Worm (Caenorhabditis elegans) whole organism, L4/young adult: ENCODE results near the gene hex-5.

Experiments
- W03F9.2 ChIP-seq: fragments of 150-350 bp; optimal IDR thresholded peaks from 2 replicates; lab custom pipeline; 2014; ENCODE audit warnings: missing biosample characterization, missing genetic modification characterization
- dao-5 ChIP-seq: sonication (generic microtip); optimal IDR thresholded peaks from 2 replicates; lab custom pipeline; 2016; ENCODE audit warnings: missing genotype, missing genetic modification characterization, moderate library complexity, missing compliant biosample characterization
- him-1 ChIP-seq: sonication (generic microtip); optimal IDR thresholded peaks from 2 replicates; lab custom pipeline; 2016; ENCODE audit warnings: missing genotype, missing genetic modification reagents, missing genetic modification characterization, missing compliant biosample characterization

hex-5 gene

ce11 chrX:14905161-14905560 is at the start of gene hex-5:
TSS of gene hex-5 (minus strand) at chrX:14905261.
- no peak for TF ChIP-seq W03F9.2 (tag; lab: Kevin White, UChicago)
- TF ChIP-seq him-1 (tag; lab: Kevin White, UChicago), result no peak
- no peak for TF ChIP-seq dao-5 (tag; lab: Kevin White, UChicago)

DNA sequence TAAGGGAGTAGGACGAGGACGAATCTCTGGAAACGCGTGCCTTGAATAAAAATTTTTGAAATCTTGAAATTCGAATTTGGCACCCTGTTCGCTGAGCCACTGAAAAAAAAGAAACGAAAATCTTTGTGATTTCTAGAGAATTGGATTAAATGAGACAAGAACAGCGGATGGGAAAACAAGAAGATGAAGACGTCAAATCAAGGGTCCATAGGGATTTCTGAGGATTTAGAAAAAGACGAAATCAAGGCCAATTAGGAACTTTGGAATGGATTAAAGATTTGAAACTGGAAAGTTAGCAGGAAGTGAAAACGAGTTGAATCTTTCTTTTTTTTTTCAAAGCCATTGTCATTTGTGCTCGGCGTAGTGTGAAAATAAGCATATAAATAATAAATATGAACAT is 49.5 kb upstream of the hex-5 start, which contains the start of gene pag-3:
pag-3 (minus strand) TSS at position 101 of the 400 bp plus-strand sequence.
- TF ChIP-seq W03F9.2 (tag; lab: Kevin White, UChicago), result no peak
- TF ChIP-seq dao-5 (tag; lab: Kevin White, UChicago), result no peak
- TF ChIP-seq him-1 (tag; lab: Kevin White, UChicago), result no peak

DNA sequence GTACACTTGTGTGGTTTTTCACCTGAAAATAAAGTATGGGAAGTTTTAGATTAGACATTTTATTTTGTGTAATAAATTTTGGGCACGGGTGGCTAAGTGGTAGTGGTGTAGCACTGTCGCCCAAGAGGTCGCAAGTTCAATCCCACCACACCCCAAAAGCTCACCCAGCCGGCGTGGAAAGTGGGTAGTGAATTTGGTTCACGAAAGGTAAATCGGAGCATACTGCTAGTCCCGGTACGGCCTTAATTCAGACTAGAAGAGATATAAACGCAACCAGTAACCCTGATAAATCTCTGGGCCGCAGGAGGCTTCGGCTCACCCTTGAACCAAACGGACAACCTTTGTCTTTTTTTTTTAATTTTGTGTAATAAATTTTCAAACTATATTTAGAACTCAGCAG is 46.7 kb upstream of the hex-5 start:
- TF ChIP-seq him-1 (tag; lab: Kevin White, UChicago), result no peak
- no peak for TF ChIP-seq dao-5 (tag; lab: Kevin White, UChicago)
- TF ChIP-seq W03F9.2 (tag; lab: Kevin White, UChicago), result no peak

DNA sequence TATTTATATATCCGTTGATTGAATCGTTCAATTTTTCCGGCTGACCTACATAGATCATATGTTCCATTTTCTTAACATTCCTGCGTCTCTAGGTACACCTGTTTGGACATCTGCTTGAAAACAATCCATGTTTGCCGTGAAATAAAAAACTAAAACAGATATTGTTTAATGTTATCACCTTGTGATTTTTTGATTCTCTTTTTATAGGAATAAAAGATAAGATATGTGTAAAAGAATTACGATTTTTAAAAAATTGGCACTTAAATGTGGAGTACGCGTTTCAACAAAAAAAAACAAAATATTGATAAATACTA is 42.3 kb upstream of the hex-5 start:
- TF ChIP-seq W03F9.2 (tag; lab: Kevin White, UChicago), result no peak
- no peak for TF ChIP-seq dao-5 (tag; lab: Kevin White, UChicago)
- no peak for TF ChIP-seq him-1 (tag; lab: Kevin White, UChicago)

DNA sequence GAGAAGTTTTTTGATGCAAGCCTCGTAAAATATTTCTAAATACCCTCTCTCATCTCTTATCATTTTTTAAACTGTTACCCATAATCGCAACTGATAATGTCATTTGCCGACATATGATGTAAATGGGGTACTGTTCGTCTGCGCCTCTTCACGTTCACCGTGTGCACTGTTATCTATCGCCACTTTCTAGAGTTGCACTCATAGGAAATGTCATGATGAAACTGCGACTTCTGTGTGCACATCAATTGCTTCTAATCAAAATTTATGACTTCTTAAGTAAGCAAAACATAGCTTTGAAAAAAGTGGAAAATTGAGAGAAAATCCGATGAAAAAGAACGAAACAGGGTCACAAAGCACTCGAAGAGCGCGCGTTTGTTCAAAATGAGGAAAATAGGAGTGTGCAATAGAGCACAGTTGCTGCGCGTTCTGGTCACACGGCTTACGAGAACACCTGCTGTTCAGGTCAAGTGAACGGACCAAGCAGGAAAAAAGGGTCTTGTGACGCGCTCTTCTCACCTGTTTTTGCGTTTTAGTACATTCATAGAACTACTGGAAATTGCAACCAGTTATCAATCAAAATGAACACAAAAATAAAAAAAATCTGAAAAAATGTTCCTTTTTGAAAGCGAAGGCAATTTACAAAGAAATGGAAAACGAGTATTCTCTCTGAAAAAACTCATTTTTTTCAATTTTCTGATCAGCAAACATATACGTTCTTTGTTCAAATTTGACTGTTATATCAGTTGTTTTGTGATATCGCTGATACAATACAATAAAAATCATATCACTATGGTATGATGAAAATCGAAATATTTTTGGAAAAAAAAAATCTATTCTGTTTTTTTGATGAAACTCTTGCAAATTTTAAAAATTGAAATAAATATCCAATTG is 41.6 kb upstream of the hex-5 start:
- TF ChIP-seq W03F9.2 (tag; lab: Kevin White, UChicago) (no peak), dao-5 (tag; lab: Kevin White, UChicago) (no peak), him-1 (tag; lab: Kevin White, UChicago) (no peak)

ce11 chrX:14946217-14946463 is 41.1 kb upstream of the hex-5 start, which contains the start of gene mrp-5:
TSS of gene mrp-5 (minus strand) at chrX:14946317.
- TF ChIP-seq him-1 (tag; lab: Kevin White, UChicago) (no peak), dao-5 (tag; lab: Kevin White, UChicago) (no peak), W03F9.2 (tag; lab: Kevin White, UChicago) (no peak)

- TF ChIP-seq him-1 (tag; lab: Kevin White, UChicago) (no peak), W03F9.2 (tag; lab: Kevin White, UChicago) (no peak), dao-5 (tag; lab: Kevin White, UChicago) (no peak)
These were observed 33.1 kb upstream of the hex-5 start for ce11 chrX:14938188-14938587.

ce11 chrX:14931443-14931842 is 26.4 kb upstream of the hex-5 start:
- TF ChIP-seq dao-5 (tag; lab: Kevin White, UChicago) (no peak), him-1 (tag; lab: Kevin White, UChicago) (no peak), W03F9.2 (tag; lab: Kevin White, UChicago) (no peak)

DNA sequence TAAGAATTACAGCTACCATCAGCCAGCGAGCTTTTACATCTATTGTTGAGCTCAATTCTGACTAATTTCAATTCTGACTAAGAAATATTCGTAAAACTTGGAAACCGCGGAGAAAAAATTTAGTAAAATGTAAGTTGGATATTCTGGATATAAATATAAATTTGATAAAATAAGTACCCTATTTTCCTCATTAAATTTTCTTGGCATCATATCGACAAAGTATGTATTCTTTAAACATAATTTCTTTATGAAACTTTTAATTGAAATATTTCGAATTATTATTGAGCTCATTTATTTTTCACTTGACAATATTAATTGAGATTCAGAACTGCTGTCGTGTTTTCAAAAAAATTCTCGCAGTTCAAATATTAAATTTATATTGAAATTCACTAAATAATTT is 24.5 kb upstream of the hex-5 start:
- TF ChIP-seq dao-5 (tag; lab: Kevin White, UChicago) (no peak), W03F9.2 (tag; lab: Kevin White, UChicago) (no peak), him-1 (tag; lab: Kevin White, UChicago) (no peak)

DNA sequence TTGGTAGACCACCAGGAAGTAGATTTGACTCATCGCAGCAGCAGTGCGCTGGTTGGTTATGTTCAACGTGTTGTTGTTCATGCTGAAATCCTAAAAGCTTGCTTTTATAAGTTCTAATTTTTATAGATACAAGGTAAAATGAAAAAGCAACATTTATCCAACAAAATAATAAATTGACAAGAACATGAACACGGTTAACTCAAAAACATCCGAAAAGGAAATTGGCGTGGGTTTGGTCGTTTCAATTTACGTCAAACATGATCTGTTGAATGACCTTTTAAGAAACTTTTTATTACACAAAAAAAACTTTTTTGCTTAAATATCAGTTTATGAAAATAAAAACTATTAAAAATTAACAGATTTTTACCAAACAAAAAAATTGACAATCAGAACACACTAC is 23.8 kb upstream of the hex-5 start, which contains the start of gene ntr-2:
ntr-2 (minus strand) TSS at position 101 of the 400 bp plus-strand sequence.
- TF ChIP-seq dao-5 (tag; lab: Kevin White, UChicago) (no peak), W03F9.2 (tag; lab: Kevin White, UChicago) (no peak), him-1 (tag; lab: Kevin White, UChicago) (no peak)

DNA sequence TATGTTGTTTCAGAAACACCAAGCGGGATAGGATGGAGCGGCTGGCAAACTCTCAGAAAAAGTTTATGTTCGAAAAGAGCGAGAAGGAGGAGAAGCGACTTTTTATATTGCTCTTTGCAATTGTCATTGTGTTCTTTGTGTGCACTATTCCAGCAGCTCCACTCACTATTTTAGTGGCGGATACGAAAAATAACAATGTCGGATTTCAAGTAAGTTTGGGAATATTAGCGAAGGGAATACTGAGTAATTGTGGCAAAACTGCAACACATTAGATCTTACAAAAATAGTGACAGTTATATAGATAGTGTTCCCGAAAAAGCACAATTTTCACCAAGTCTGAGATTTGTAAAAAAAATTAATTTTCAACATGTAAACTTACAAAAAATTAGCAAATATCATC is 17.7 kb upstream of the hex-5 start:
- TF ChIP-seq him-1 (tag; lab: Kevin White, UChicago) (no peak), W03F9.2 (tag; lab: Kevin White, UChicago) (no peak), dao-5 (tag; lab: Kevin White, UChicago) (no peak)

- TF ChIP-seq him-1 (tag; lab: Kevin White, UChicago) (no peak), dao-5 (tag; lab: Kevin White, UChicago) (no peak)
These were observed 15.8 kb upstream of the hex-5 start for ce11 chrX:14920880-14921279.

ce11 chrX:14918538-14918937 is 13.5 kb upstream of the hex-5 start, which contains the start of gene npr-40:
TSS of gene npr-40 (plus strand) at chrX:14918838.
- TF ChIP-seq W03F9.2 (tag; lab: Kevin White, UChicago), result no peak
- no peak for TF ChIP-seq him-1 (tag; lab: Kevin White, UChicago)
- TF ChIP-seq dao-5 (tag; lab: Kevin White, UChicago), result no peak

DNA sequence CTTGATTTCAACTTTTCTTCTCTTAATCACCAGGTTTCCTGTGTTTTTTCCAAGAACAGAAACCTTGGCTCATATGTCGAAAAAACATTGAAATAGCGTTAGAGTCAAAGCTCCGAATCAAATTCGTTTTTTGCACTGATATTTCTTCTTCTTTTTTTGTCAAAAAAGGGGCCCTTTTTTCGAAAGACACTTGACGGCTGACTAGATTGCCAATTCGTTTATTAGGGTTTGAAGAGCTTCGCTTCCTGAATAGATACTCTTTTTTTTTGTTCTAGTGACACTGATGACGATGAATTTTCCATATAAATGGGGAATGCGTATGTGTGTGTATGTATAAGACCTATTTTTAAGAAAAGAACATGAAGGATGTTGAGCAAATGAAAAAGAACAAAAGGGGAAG is 11.7 kb upstream of the hex-5 start:
- TF ChIP-seq dao-5 (tag; lab: Kevin White, UChicago), result no peak
- no peak for TF ChIP-seq W03F9.2 (tag; lab: Kevin White, UChicago)
- TF ChIP-seq him-1 (tag; lab: Kevin White, UChicago), result no peak
